Fruit fly (Drosophila melanogaster): ENCODE results near the gene CG18213.

CG18213 gene

DNA sequence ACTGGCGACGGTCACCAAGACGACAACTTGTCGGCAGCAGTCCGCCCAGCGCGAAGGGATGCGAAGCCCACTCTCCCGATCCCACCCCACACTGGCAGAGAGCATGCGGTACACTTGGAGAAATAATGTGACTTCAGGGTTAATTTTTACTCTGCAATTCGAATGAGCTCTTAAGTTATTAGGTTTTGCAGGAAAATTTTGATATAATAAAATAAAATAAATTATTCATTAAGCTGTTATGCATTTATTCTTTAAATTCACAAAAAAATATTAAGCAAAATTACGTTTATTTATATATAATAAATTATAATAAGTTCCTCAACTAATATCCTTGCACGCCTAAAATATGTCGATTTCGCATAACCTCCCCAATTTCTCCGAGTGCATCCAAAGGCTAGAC, 8.9 kb upstream of the CG18213 start:
- TF ChIP-seq CG10348 (GFP tag; IDR thresholded peaks at IDR 0.05): no peak
- TF ChIP-seq CG17806 (tag; optimal IDR thresholded peaks at IDR 0.05): peak; percentile 33
- no peak for TF ChIP-seq Pif1B (GFP tag; optimal IDR thresholded peaks at IDR 0.05)
- no peak for TF ChIP-seq CG8301 (tag; optimal IDR thresholded peaks at IDR 0.05)
- no peak for TF ChIP-seq rn (GFP tag; IDR thresholded peaks at IDR 0.05)
- no peak for TF ChIP-seq CG4496 (GFP tag; IDR thresholded peaks at IDR 0.05)
- TF ChIP-seq CG9948 (tag; optimal IDR thresholded peaks at IDR 0.05): peak; percentile 46
- TF ChIP-seq CG8159 (tag; optimal IDR thresholded peaks at IDR 0.05): peak; percentile 9
- TF ChIP-seq CG13204 (GFP tag; optimal IDR thresholded peaks at IDR 0.05): no peak
- no peak for TF ChIP-seq CG14655 (GFP tag; optimal IDR thresholded peaks at IDR 0.05)
- TF ChIP-seq CG15710 (tag; optimal IDR thresholded peaks at IDR 0.05): peak; percentile 48
- no peak for TF ChIP-seq D1 (tag; optimal IDR thresholded peaks at IDR 0.05)
- TF ChIP-seq Pif1A (GFP tag; optimal IDR thresholded peaks at IDR 0.05): no peak
- no peak for TF ChIP-seq Snoo (tag; optimal IDR thresholded peaks at IDR 0.05)
- no peak for TF ChIP-seq EcR (GFP tag; optimal IDR thresholded peaks at IDR 0.05)
- no peak for TF ChIP-seq gl (tag; optimal IDR thresholded peaks at IDR 0.05)
- TF ChIP-seq CG12605 (GFP tag; IDR thresholded peaks at IDR 0.05): no peak
- peak; percentile 23 for TF ChIP-seq CG34367 (tag; optimal IDR thresholded peaks at IDR 0.05)
- no peak for TF ChIP-seq CG32121 (GFP tag; IDR thresholded peaks at IDR 0.05)
- no peak for TF ChIP-seq Ets98B (GFP tag; IDR thresholded peaks at IDR 0.05)
- no peak for TF ChIP-seq fd96Ca (GFP tag; IDR thresholded peaks at IDR 0.05)

DNA sequence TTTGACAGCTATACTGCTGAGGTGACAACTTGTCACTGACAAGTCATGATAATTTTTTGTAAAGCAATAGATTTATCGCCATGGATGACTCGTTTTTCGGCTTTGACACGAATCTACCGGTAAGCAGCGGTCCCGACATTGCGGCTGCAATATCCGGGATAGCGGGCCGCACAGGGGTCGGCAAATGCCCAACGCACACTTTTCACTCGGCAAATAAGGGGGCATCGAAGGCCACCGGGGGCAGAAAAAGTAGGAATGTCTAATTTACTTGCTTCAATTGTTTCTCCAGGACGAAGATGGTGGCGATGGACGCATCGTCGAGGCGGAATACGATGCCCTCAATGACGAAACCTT, 3.5 kb upstream of the CG18213 start:
- no peak for TF ChIP-seq CG9948 (tag; optimal IDR thresholded peaks at IDR 0.05)
- no peak for TF ChIP-seq rn (GFP tag; IDR thresholded peaks at IDR 0.05)
- TF ChIP-seq CG12605 (GFP tag; IDR thresholded peaks at IDR 0.05): no peak
- no peak for TF ChIP-seq CG10348 (GFP tag; IDR thresholded peaks at IDR 0.05)
- no peak for TF ChIP-seq CG17806 (tag; optimal IDR thresholded peaks at IDR 0.05)
- TF ChIP-seq EcR (GFP tag; optimal IDR thresholded peaks at IDR 0.05): no peak
- no peak for TF ChIP-seq Pif1A (GFP tag; optimal IDR thresholded peaks at IDR 0.05)
- no peak for TF ChIP-seq CG34367 (tag; optimal IDR thresholded peaks at IDR 0.05)
- TF ChIP-seq CG4496 (GFP tag; IDR thresholded peaks at IDR 0.05): no peak
- TF ChIP-seq fd96Ca (GFP tag; IDR thresholded peaks at IDR 0.05): no peak
- no peak for TF ChIP-seq Snoo (tag; optimal IDR thresholded peaks at IDR 0.05)
- no peak for TF ChIP-seq CG14655 (GFP tag; optimal IDR thresholded peaks at IDR 0.05)
- TF ChIP-seq gl (tag; optimal IDR thresholded peaks at IDR 0.05): no peak

DNA sequence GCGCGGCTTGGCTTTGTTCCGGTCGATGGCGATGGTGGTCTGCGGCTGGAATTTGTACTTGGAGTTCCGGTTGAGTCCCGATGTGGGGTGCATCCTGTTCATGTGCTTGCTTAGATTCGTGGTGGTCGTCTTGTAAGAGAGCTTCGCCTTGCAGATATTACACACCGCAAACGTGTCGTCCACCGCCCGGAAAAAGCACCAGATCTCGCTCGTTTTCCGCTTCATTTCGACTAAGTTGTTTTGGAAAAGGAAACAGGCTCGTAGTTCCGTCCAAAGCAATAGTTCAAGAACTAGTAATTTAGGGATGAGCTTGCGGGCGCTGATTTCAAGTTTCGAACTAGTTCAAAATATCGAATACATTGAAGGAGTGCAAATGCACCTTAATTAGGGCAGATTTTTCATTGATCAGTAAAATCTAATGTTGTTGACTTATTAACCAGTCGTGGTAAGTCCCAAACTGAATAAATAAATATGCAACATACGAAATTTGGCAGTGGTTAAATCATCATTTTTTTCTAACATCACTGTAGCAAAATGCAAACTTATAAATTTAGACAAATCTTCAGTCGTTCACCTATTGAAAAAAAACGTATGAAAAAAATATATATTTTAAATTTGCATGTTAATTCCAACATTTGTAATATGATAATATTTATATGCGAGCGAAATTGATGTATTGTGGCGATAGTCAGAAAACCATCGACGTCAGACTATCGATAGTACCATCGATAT, 3.0 kb upstream of the CG18213 start, which contains the start of the genes bdwf and Patr-1:
Gene bdwf, minus strand, starts transcription at position 299 of the 732 bp plus-strand sequence.
Gene Patr-1, plus strand, starts transcription at position 727 of the 732 bp plus-strand sequence.
- TF ChIP-seq Ets98B (GFP tag; IDR thresholded peaks at IDR 0.05) (no peak), CG12605 (GFP tag; IDR thresholded peaks at IDR 0.05) (no peak), gl (tag; optimal IDR thresholded peaks at IDR 0.05) (no peak), CG9948 (tag; optimal IDR thresholded peaks at IDR 0.05) (no peak), CG10348 (GFP tag; IDR thresholded peaks at IDR 0.05) (no peak), CG15710 (tag; optimal IDR thresholded peaks at IDR 0.05) (no peak), fd96Ca (GFP tag; IDR thresholded peaks at IDR 0.05) (no peak), rn (GFP tag; IDR thresholded peaks at IDR 0.05) (no peak), EcR (GFP tag; optimal IDR thresholded peaks at IDR 0.05) (no peak), D1 (tag; optimal IDR thresholded peaks at IDR 0.05) (no peak), CG8159 (tag; optimal IDR thresholded peaks at IDR 0.05) (no peak), CG34367 (tag; optimal IDR thresholded peaks at IDR 0.05) (no peak), Pif1A (GFP tag; optimal IDR thresholded peaks at IDR 0.05) (no peak), Snoo (tag; optimal IDR thresholded peaks at IDR 0.05) (no peak), CG8301 (tag; optimal IDR thresholded peaks at IDR 0.05) (no peak), CG32121 (GFP tag; IDR thresholded peaks at IDR 0.05) (no peak), CG14655 (GFP tag; optimal IDR thresholded peaks at IDR 0.05) (no peak)

DNA sequence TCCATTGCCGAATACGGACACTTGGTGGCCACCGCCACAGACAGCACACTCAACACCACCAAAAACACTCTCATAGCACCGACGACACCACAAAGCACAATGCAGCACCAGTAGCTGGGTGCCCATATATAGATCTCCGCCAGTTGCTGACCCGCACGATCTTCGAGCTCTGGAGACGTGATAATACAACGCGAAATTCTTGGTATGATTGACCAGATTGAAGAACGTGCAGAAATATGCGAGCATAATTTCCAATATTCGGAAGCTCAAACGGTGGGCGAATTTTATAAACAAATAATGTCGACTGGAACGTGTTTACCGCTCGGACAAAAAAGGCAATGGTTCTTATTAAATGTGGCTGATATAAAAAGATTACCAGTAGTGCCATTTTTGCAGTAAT, 4.1 kb downstream of the CG18213 start, which contains the start of gene CG4009:
Gene CG4009, minus strand, starts transcription at position 101 of the 400 bp plus-strand sequence.
- no peak for TF ChIP-seq CG32121 (GFP tag; IDR thresholded peaks at IDR 0.05)
- no peak for TF ChIP-seq Pif1A (GFP tag; optimal IDR thresholded peaks at IDR 0.05)
- no peak for TF ChIP-seq CG9948 (tag; optimal IDR thresholded peaks at IDR 0.05)
- no peak for TF ChIP-seq EcR (GFP tag; optimal IDR thresholded peaks at IDR 0.05)
- no peak for TF ChIP-seq Ets98B (GFP tag; IDR thresholded peaks at IDR 0.05)
- TF ChIP-seq CG15710 (tag; optimal IDR thresholded peaks at IDR 0.05): no peak
- TF ChIP-seq Pif1B (GFP tag; optimal IDR thresholded peaks at IDR 0.05): no peak
- TF ChIP-seq CG10348 (GFP tag; IDR thresholded peaks at IDR 0.05): no peak
- TF ChIP-seq D1 (tag; optimal IDR thresholded peaks at IDR 0.05): no peak
- TF ChIP-seq fd96Ca (GFP tag; IDR thresholded peaks at IDR 0.05): no peak
- no peak for TF ChIP-seq gl (tag; optimal IDR thresholded peaks at IDR 0.05)

- TF ChIP-seq fd96Ca (GFP tag; IDR thresholded peaks at IDR 0.05) (no peak), EcR (GFP tag; optimal IDR thresholded peaks at IDR 0.05) (no peak), Pif1A (GFP tag; optimal IDR thresholded peaks at IDR 0.05) (no peak), CG12605 (GFP tag; IDR thresholded peaks at IDR 0.05) (no peak), Snoo (tag; optimal IDR thresholded peaks at IDR 0.05) (no peak), rn (GFP tag; IDR thresholded peaks at IDR 0.05) (no peak), CG9948 (tag; optimal IDR thresholded peaks at IDR 0.05) (no peak), Ets98B (GFP tag; IDR thresholded peaks at IDR 0.05) (no peak), CG13204 (GFP tag; optimal IDR thresholded peaks at IDR 0.05) (no peak), CG8301 (tag; optimal IDR thresholded peaks at IDR 0.05) (no peak), CG17806 (tag; optimal IDR thresholded peaks at IDR 0.05) (no peak), CG15710 (tag; optimal IDR thresholded peaks at IDR 0.05) (no peak), CG32121 (GFP tag; IDR thresholded peaks at IDR 0.05) (no peak)
These were observed 8.5 kb downstream of the CG18213 start, which contains the start of gene CG31268 for dm6 chr3R:17031502-17031901. Gene CG31268 (plus strand): TSS chr3R:17031802.

Data from whole organism, pupa.